Fruit fly (Drosophila melanogaster) whole organism, embryonic: ENCODE measurements around the gene M6.
A peak's percentile ranks its signal among the peaks of the same experiment; 100 is the strongest.

Source experiments
- Bdp1 ChIP-seq: fragments of 200-800 bp; sonication (Bioruptor generic); optimal IDR thresholded peaks from 3 replicates; lab custom pipeline; 2016; ENCODE audit warnings: missing biosample characterization, missing genetic modification characterization
- Bgb ChIP-seq: fragments of 200-800 bp; sonication (Bioruptor generic); IDR thresholded peaks from 2 replicates; pipeline ENCODE4 v1.3.6; 2022; ENCODE audit warnings: missing biosample characterization, missing genetic modification characterization; ENCODE audit not compliant: partially characterized antibody
- CG10565 ChIP-seq: fragments of 200-800 bp; sonication (Bioruptor generic); optimal IDR thresholded peaks from 3 replicates; lab custom pipeline; 2016; ENCODE audit warnings: missing biosample characterization, mild to moderate bottlenecking, missing genetic modification characterization
- CG11695 ChIP-seq: fragments of 200-800 bp; sonication (Bioruptor generic); IDR thresholded peaks from 3 replicates; pipeline ENCODE4 v1.3.6; 2022; ENCODE audit warnings: missing biosample characterization, missing genetic modification characterization
- CG12155 ChIP-seq: fragments of 200-800 bp; sonication (Bioruptor generic); optimal IDR thresholded peaks from 3 replicates; lab custom pipeline; 2016; ENCODE audit warnings: missing biosample characterization, missing genetic modification characterization
- CG12236 ChIP-seq: fragments of 200-800 bp; sonication (Bioruptor generic); optimal IDR thresholded peaks from 2 replicates; lab custom pipeline; 2016; ENCODE audit warnings: missing biosample characterization, missing genetic modification characterization
- CG12391 ChIP-seq: fragments of 200-800 bp; sonication (Bioruptor generic); optimal IDR thresholded peaks from 3 replicates; lab custom pipeline; 2018; ENCODE audit warnings: missing biosample characterization, mild to moderate bottlenecking, missing genetic modification characterization, moderate library complexity
- CG14014 ChIP-seq: fragments of 200-800 bp; sonication (Bioruptor generic); IDR thresholded peaks from 2 replicates; pipeline ENCODE4 v1.3.6; 2022; ENCODE audit warnings: missing biosample characterization, missing genetic modification characterization
- CG1603 ChIP-seq: fragments of 200-800 bp; sonication (Bioruptor generic); optimal IDR thresholded peaks from 2 replicates; lab custom pipeline; 2019; ENCODE audit warnings: missing biosample characterization, mild to moderate bottlenecking, missing genetic modification characterization, moderate library complexity
- CG16863 ChIP-seq: fragments of 200-800 bp; sonication (Bioruptor generic); optimal IDR thresholded peaks from 3 replicates; lab custom pipeline; 2016; ENCODE audit warnings: missing biosample characterization, missing genetic modification characterization
- CG17829 ChIP-seq: fragments of 200-800 bp; optimal IDR thresholded peaks from 2 replicates; lab custom pipeline; 2019; ENCODE audit warnings: missing biosample characterization, mild to moderate bottlenecking, missing genetic modification characterization, moderate library complexity
- CG18764 ChIP-seq: fragments of 200-800 bp; sonication (Bioruptor generic); optimal IDR thresholded peaks from 3 replicates; lab custom pipeline; 2016; ENCODE audit warnings: missing biosample characterization, missing genetic modification characterization
- CG3065 ChIP-seq: fragments of 200-800 bp; sonication (Bioruptor generic); optimal IDR thresholded peaks from 2 replicates; lab custom pipeline; 2016; ENCODE audit warnings: missing biosample characterization, missing genetic modification characterization
- CG4328 ChIP-seq: fragments of 200-800 bp; sonication (Bioruptor generic); optimal IDR thresholded peaks from 3 replicates; lab custom pipeline; 2017; ENCODE audit warnings: missing biosample characterization, missing genetic modification reagents, missing genetic modification characterization
- CG4730 ChIP-seq: fragments of 200-800 bp; sonication (Bioruptor generic); IDR thresholded peaks from 2 replicates; pipeline ENCODE4 v1.3.6; 2022; ENCODE audit warnings: missing biosample characterization, missing genetic modification characterization
- CG5180 ChIP-seq: fragments of 200-800 bp; sonication (Bioruptor generic); optimal IDR thresholded peaks from 3 replicates; lab custom pipeline; 2017; ENCODE audit warnings: missing biosample characterization, missing genetic modification characterization, mild to moderate bottlenecking, moderate library complexity, missing genetic modification reagents
- CG7928 ChIP-seq: fragments of 200-800 bp; sonication (Bioruptor generic); optimal IDR thresholded peaks from 2 replicates; lab custom pipeline; 2017; ENCODE audit warnings: missing biosample characterization, mild to moderate bottlenecking, missing genetic modification characterization
- Chrac-16 ChIP-seq: fragments of 200-800 bp; sonication (Bioruptor generic); optimal IDR thresholded peaks from 3 replicates; lab custom pipeline; 2016; ENCODE audit warnings: missing biosample characterization, missing genetic modification characterization
- Dad ChIP-seq: fragments of 200-800 bp; sonication (Bioruptor generic); optimal IDR thresholded peaks from 3 replicates; lab custom pipeline; 2016; ENCODE audit warnings: missing biosample characterization, missing genetic modification characterization
- Dp ChIP-seq: fragments of 200-800 bp; sonication (Bioruptor generic); optimal IDR thresholded peaks from 2 replicates; lab custom pipeline; 2018; ENCODE audit warnings: missing biosample characterization, mild to moderate bottlenecking, missing genetic modification characterization, moderate library complexity
- E2f2 ChIP-seq: fragments of 200-800 bp; sonication (Bioruptor generic); IDR thresholded peaks from 2 replicates; pipeline ENCODE4 v1.3.6; 2022; ENCODE audit warnings: missing biosample characterization, missing genetic modification characterization
- HLH4C ChIP-seq: fragments of 200-800 bp; sonication (Bioruptor generic); IDR thresholded peaks from 3 replicates; pipeline ENCODE4 v1.3.6; 2022; ENCODE audit warnings: missing biosample characterization, missing genetic modification characterization; ENCODE audit not compliant: partially characterized antibody
- Hr39 ChIP-seq: fragments of >200 bp; optimal IDR thresholded peaks from 2 replicates; lab custom pipeline; 2017
- NC2α ChIP-seq: fragments of 200-800 bp; sonication (Bioruptor generic); optimal IDR thresholded peaks from 2 replicates; lab custom pipeline; 2016; ENCODE audit warnings: missing biosample characterization, missing genetic modification characterization
- NC2β ChIP-seq: fragments of 200-800 bp; sonication (Bioruptor generic); optimal IDR thresholded peaks from 2 replicates; lab custom pipeline; 2016; ENCODE audit warnings: missing biosample characterization, missing genetic modification characterization
- Oli ChIP-seq: fragments of 200-800 bp; sonication (Bioruptor generic); optimal IDR thresholded peaks from 2 replicates; lab custom pipeline; 2018; ENCODE audit warnings: missing biosample characterization, mild to moderate bottlenecking, missing genetic modification characterization, moderate library complexity
- Stat92E ChIP-seq, 3 experiments: fragments of >200 bp in 2 of 3; fragments of 200-800 bp in 1 of 3; sonication (Bioruptor generic) in 1 of 3; optimal IDR thresholded peaks; 2 replicates each; lab custom pipeline; 2017 to 2019; ENCODE audit warnings: missing biosample characterization in 3 of 3, missing genetic modification characterization in 3 of 3, mild to moderate bottlenecking in 1 of 3, moderate library complexity in 1 of 3
- Trl ChIP-seq, 3 experiments: fragments of >200 bp in 2 of 3; fragments of 200-800 bp in 1 of 3; sonication (Bioruptor generic) in 1 of 3; optimal IDR thresholded peaks; 2 replicates in 1 of 3; 3 replicates in 2 of 3; lab custom pipeline; 2016 to 2017; ENCODE audit warnings: missing biosample characterization in 1 of 3, missing genetic modification characterization in 1 of 3
- ac ChIP-seq: fragments of 200-800 bp; sonication (Bioruptor generic); optimal IDR thresholded peaks from 3 replicates; lab custom pipeline; 2017; ENCODE audit warnings: missing biosample characterization, mild to moderate bottlenecking, missing genetic modification characterization
- cato ChIP-seq: fragments of 200-800 bp; sonication (Bioruptor generic); optimal IDR thresholded peaks from 2 replicates; lab custom pipeline; 2016; ENCODE audit warnings: missing biosample characterization, missing genetic modification characterization, borderline replicate concordance
- dati ChIP-seq: fragments of 200-800 bp; sonication (Bioruptor generic); IDR thresholded peaks from 2 replicates; pipeline ENCODE4 v1.3.6; 2022; ENCODE audit warnings: missing biosample characterization, missing genetic modification characterization
- dysf ChIP-seq: fragments of 200-800 bp; sonication (Bioruptor generic); IDR thresholded peaks from 3 replicates; pipeline ENCODE4 v1.3.6; 2022; ENCODE audit warnings: missing biosample characterization, missing genetic modification characterization
- fd64A ChIP-seq: fragments of 200-800 bp; sonication (Bioruptor generic); optimal IDR thresholded peaks from 3 replicates; lab custom pipeline; 2018; ENCODE audit warnings: missing biosample characterization, mild to moderate bottlenecking, missing genetic modification characterization
- grn ChIP-seq: fragments of 200-800 bp; sonication (Bioruptor generic); optimal IDR thresholded peaks from 3 replicates; lab custom pipeline; 2017; ENCODE audit warnings: missing biosample characterization, missing genetic modification characterization
- ham ChIP-seq: fragments of 200-800 bp; sonication (Bioruptor generic); IDR thresholded peaks from 2 replicates; pipeline ENCODE4 v1.3.6; 2022; ENCODE audit warnings: missing biosample characterization, missing genetic modification characterization
- inv ChIP-seq: fragments of 200-800 bp; sonication (Bioruptor generic); IDR thresholded peaks from 2 replicates; pipeline ENCODE4 v1.3.6; 2022; ENCODE audit warnings: missing biosample characterization, missing genetic modification characterization; ENCODE audit not compliant: partially characterized antibody
- kah ChIP-seq: fragments of 200-800 bp; sonication (Bioruptor generic); optimal IDR thresholded peaks from 2 replicates; lab custom pipeline; 2018; ENCODE audit warnings: missing biosample characterization, mild to moderate bottlenecking, missing genetic modification characterization
- kay ChIP-seq: fragments of 200-800 bp; sonication (Bioruptor generic); optimal IDR thresholded peaks from 2 replicates; lab custom pipeline; 2016; ENCODE audit warnings: missing biosample characterization, missing genetic modification characterization
- klu ChIP-seq: fragments of 200-800 bp; sonication (Bioruptor generic); IDR thresholded peaks from 2 replicates; pipeline ENCODE4 v1.3.6; 2022; ENCODE audit warnings: missing biosample characterization, missing genetic modification characterization
- lilli ChIP-seq: fragments of 200-800 bp; sonication (Bioruptor generic); optimal IDR thresholded peaks from 3 replicates; lab custom pipeline; 2016; ENCODE audit warnings: missing biosample characterization, missing genetic modification characterization
- rib ChIP-seq: fragments of 200-800 bp; sonication (Bioruptor generic); IDR thresholded peaks from 2 replicates; pipeline ENCODE4 v1.3.6; 2022; ENCODE audit warnings: missing biosample characterization, missing genetic modification characterization
- ro ChIP-seq: fragments of 200-800 bp; sonication (Bioruptor generic); IDR thresholded peaks from 2 replicates; pipeline ENCODE4 v1.3.6; 2022; ENCODE audit warnings: missing biosample characterization, missing genetic modification characterization
- shn ChIP-seq: fragments of 200-800 bp; sonication (Bioruptor generic); optimal IDR thresholded peaks from 3 replicates; lab custom pipeline; 2016; ENCODE audit warnings: missing biosample characterization, missing genetic modification characterization
- tio ChIP-seq: fragments of 200-800 bp; sonication (Bioruptor generic); optimal IDR thresholded peaks from 2 replicates; lab custom pipeline; 2017; ENCODE audit warnings: missing biosample characterization, missing genetic modification characterization, inconsistent platforms
- tll ChIP-seq, 2 experiments: fragments of 200-800 bp in 1 of 2; fragments of >200 bp in 1 of 2; sonication (Bioruptor generic) in 1 of 2; optimal IDR thresholded peaks; 2 replicates each; lab custom pipeline; 2017 to 2019; ENCODE audit warnings: missing biosample characterization in 2 of 2, missing genetic modification characterization in 2 of 2, mild to moderate bottlenecking in 1 of 2, moderate library complexity in 1 of 2
- tna ChIP-seq: fragments of 200-800 bp; sonication (Bioruptor generic); IDR thresholded peaks from 2 replicates; pipeline ENCODE4 v1.3.6; 2022; ENCODE audit warnings: missing biosample characterization, missing genetic modification characterization; ENCODE audit not compliant: partially characterized antibody
- trh ChIP-seq: fragments of 200-800 bp; sonication (Bioruptor generic); optimal IDR thresholded peaks from 2 replicates; lab custom pipeline; 2016; ENCODE audit warnings: missing biosample characterization, missing genetic modification characterization
- tx ChIP-seq: fragments of 200-800 bp; sonication (Bioruptor generic); optimal IDR thresholded peaks from 2 replicates; lab custom pipeline; 2016; ENCODE audit warnings: missing biosample characterization, missing genetic modification characterization
- zfh1 ChIP-seq: fragments of 200-800 bp; sonication (Bioruptor generic); IDR thresholded peaks from 3 replicates; pipeline ENCODE4 v1.3.6; 2022; ENCODE audit warnings: missing biosample characterization, missing genetic modification characterization

Gene M6

dm6 chr3L:21515823-21516715 lies 8.4 kb downstream of the M6 start, which contains the start of the genes SAK and Cdk12 (continued):
- TF ChIP-seq CG12391 (tag; lab: Kevin White, UChicago): peak; percentile 91
- TF ChIP-seq CG12236 (GFP tag; lab: Kevin White, UChicago): no peak
- TF ChIP-seq CG16863: peak; percentile 54
- TF ChIP-seq zfh1: peak; percentile 74; the same call in 2 of the 3 replicates
- peak; percentile 24; the same call in 1 of the 2 replicates for TF ChIP-seq ham (GFP tag; lab: Robert Waterston, UW)
- TF ChIP-seq trh (GFP tag; lab: Kevin White, UChicago): peak; percentile 55
- TF ChIP-seq ac (GFP tag; lab: Kevin White, UChicago): peak; percentile 5
- TF ChIP-seq CG3065: peak; percentile 58
- peak; percentile 86 for TF ChIP-seq Chrac-16 (GFP tag; lab: Kevin White, UChicago)
- TF ChIP-seq CG14014 (GFP tag; lab: Robert Waterston, UW): peak; percentile 75
- TF ChIP-seq CG5180: no peak
- TF ChIP-seq lilli (GFP tag; lab: Kevin White, UChicago): peak; percentile 82
- peak; percentile 64; the same call in 1 of the 2 replicates for TF ChIP-seq rib (GFP tag; lab: Robert Waterston, UW)
- TF ChIP-seq CG4328: peak; percentile 87
- TF ChIP-seq cato (GFP tag; lab: Kevin White, UChicago): peak; percentile 68
- peak in 1 of 2 experiments; percentile 5 for TF ChIP-seq tll (GFP tag; optimal IDR thresholded peaks at IDR 0.05; lab: Kevin White, UChicago)
- no peak for TF ChIP-seq tna
- TF ChIP-seq CG10565 (GFP tag; lab: Kevin White, UChicago): peak; percentile 38
- peak; percentile 69 for TF ChIP-seq CG18764
- peak; percentile 22; the same call in 1 of the 2 replicates for TF ChIP-seq inv (GFP tag; lab: Robert Waterston, UW)
- TF ChIP-seq CG12155 (GFP tag; lab: Kevin White, UChicago): peak; percentile 88
- peak; percentile 88 for TF ChIP-seq tio (GFP tag; lab: Kevin White, UChicago)
- TF ChIP-seq CG7928 (GFP tag; lab: Kevin White, UChicago): peak; percentile 96
- peak; percentile 48 for TF ChIP-seq Dad (GFP tag; lab: Kevin White, UChicago)
- TF ChIP-seq fd64A (GFP tag; lab: Kevin White, UChicago): peak; percentile 16
- TF ChIP-seq dati (GFP tag; lab: Robert Waterston, UW): peak; percentile 45; the same call in 1 of the 2 replicates
- no peak for TF ChIP-seq grn (GFP tag; lab: Kevin White, UChicago)
- peak; percentile 86 for TF ChIP-seq dysf
- TF ChIP-seq CG4730 (GFP tag; lab: Robert Waterston, UW): no peak; the same call in 1 of the 2 replicates
- TF ChIP-seq shn (GFP tag; lab: Kevin White, UChicago): peak; percentile 55
- peak; percentile 75 for TF ChIP-seq CG11695 (GFP tag; lab: Robert Waterston, UW)
- TF ChIP-seq kay: peak; percentile 83
- TF ChIP-seq Hr39: no peak
- TF ChIP-seq Bgb (GFP tag; lab: Robert Waterston, UW): peak; percentile 36; the same call in 1 of the 2 replicates
- TF ChIP-seq Oli (tag; lab: Kevin White, UChicago): peak; percentile 84
- TF ChIP-seq klu (GFP tag; lab: Robert Waterston, UW): peak; percentile 81
- peak; percentile 65 for TF ChIP-seq kah (GFP tag; lab: Kevin White, UChicago)

- TF ChIP-seq CG1603 (tag; lab: Kevin White, UChicago) (peak; percentile 14), NC2α (GFP tag; lab: Kevin White, UChicago) (no peak), tx (GFP tag; lab: Kevin White, UChicago) (no peak), Bdp1 (no peak), NC2β (GFP tag; lab: Kevin White, UChicago) (peak; percentile 57), fd64A (GFP tag; lab: Kevin White, UChicago) (no peak), CG17829 (tag; lab: Kevin White, UChicago) (peak; percentile 40), Dp (GFP tag; lab: Kevin White, UChicago) (peak; percentile 39), Trl (optimal IDR thresholded peaks at IDR 0.05; lab: Kevin White, UChicago) (no peak), Trl (GFP tag; optimal IDR thresholded peaks at IDR 0.05; lab: Kevin White, UChicago) (no peak), ro (GFP tag; lab: Robert Waterston, UW) (no peak), E2f2 (peak; percentile 15; the same call in 1 of the 2 replicates), HLH4C (GFP tag; lab: Robert Waterston, UW) (no peak), Stat92E (GFP tag; optimal IDR thresholded peaks at IDR 0.05; lab: Kevin White, UChicago) (no peak)
These were observed 9.1 kb downstream of the M6 start for dm6 chr3L:21516716-21517266.
